Fruit fly (Drosophila melanogaster) whole organism, embryonic: ENCODE measurements around the gene eIF2Bepsilon.

Experiments
- Asciz ChIP-seq: fragments of 200-800 bp; sonication (Bioruptor generic); optimal IDR thresholded peaks from 2 replicates; lab custom pipeline; 2017; ENCODE audit warnings: missing biosample characterization, mild to moderate bottlenecking, missing genetic modification characterization, missing genetic modification reagents
- CG1024 ChIP-seq: fragments of 200-800 bp; sonication (Bioruptor generic); IDR thresholded peaks from 2 replicates; pipeline ENCODE4 v1.3.6; 2022; ENCODE audit warnings: missing biosample characterization, missing genetic modification characterization
- CG13287 ChIP-seq: fragments of 200-800 bp; sonication (Bioruptor generic); IDR thresholded peaks from 2 replicates; pipeline ENCODE4 v1.3.6; 2022; ENCODE audit warnings: missing biosample characterization, missing genetic modification characterization; ENCODE audit not compliant: partially characterized antibody
- CG13296 ChIP-seq: fragments of 200-800 bp; sonication (Bioruptor generic); optimal IDR thresholded peaks from 3 replicates; lab custom pipeline; 2018; ENCODE audit warnings: missing biosample characterization, mild to moderate bottlenecking, missing genetic modification characterization
- CG14965 ChIP-seq: fragments of 200-800 bp; sonication (Bioruptor generic); optimal IDR thresholded peaks from 2 replicates; lab custom pipeline; 2016; ENCODE audit warnings: missing biosample characterization, missing genetic modification characterization, borderline replicate concordance
- CG15011 ChIP-seq: fragments of 200-800 bp; sonication (Bioruptor generic); optimal IDR thresholded peaks from 3 replicates; lab custom pipeline; 2018; ENCODE audit warnings: missing biosample characterization, mild to moderate bottlenecking, missing genetic modification characterization
- CG15696 ChIP-seq: fragments of 200-800 bp; sonication (Bioruptor generic); optimal IDR thresholded peaks from 2 replicates; lab custom pipeline; 2019; ENCODE audit warnings: missing biosample characterization, mild to moderate bottlenecking, missing genetic modification characterization, moderate library complexity
- CG2678 ChIP-seq: fragments of 200-800 bp; sonication (Bioruptor generic); optimal IDR thresholded peaks from 3 replicates; lab custom pipeline; 2019; ENCODE audit warnings: missing biosample characterization, mild to moderate bottlenecking, missing genetic modification characterization, moderate library complexity
- CG33213 ChIP-seq: fragments of 200-800 bp; sonication (Bioruptor generic); optimal IDR thresholded peaks from 3 replicates; lab custom pipeline; 2016; ENCODE audit warnings: missing biosample characterization, missing genetic modification characterization
- CG3407 ChIP-seq: fragments of 200-800 bp; sonication (Bioruptor generic); optimal IDR thresholded peaks from 2 replicates; lab custom pipeline; 2018; ENCODE audit warnings: missing biosample characterization, mild to moderate bottlenecking, missing genetic modification characterization
- CG3838 ChIP-seq: fragments of 200-800 bp; sonication (Bioruptor generic); optimal IDR thresholded peaks from 3 replicates; lab custom pipeline; 2016; ENCODE audit warnings: missing biosample characterization, missing genetic modification characterization
- CG3995 ChIP-seq: fragments of 200-800 bp; sonication (Bioruptor generic); optimal IDR thresholded peaks from 3 replicates; lab custom pipeline; 2016; ENCODE audit warnings: missing biosample characterization, missing genetic modification characterization
- CG42726 ChIP-seq: fragments of 200-800 bp; sonication (Bioruptor generic); IDR thresholded peaks from 2 replicates; pipeline ENCODE4 v1.3.6; 2022; ENCODE audit warnings: missing biosample characterization, missing genetic modification characterization; ENCODE audit not compliant: partially characterized antibody
- CG6254 ChIP-seq: fragments of 200-800 bp; sonication (Bioruptor generic); optimal IDR thresholded peaks from 3 replicates; lab custom pipeline; 2017; ENCODE audit warnings: mild to moderate bottlenecking, missing biosample characterization, missing genetic modification reagents, missing genetic modification characterization
- CG6683 ChIP-seq: fragments of 200-800 bp; sonication (Bioruptor generic); optimal IDR thresholded peaks from 2 replicates; lab custom pipeline; 2017; ENCODE audit warnings: missing biosample characterization, mild to moderate bottlenecking, missing genetic modification characterization, missing genetic modification reagents
- CG6765 ChIP-seq: fragments of 200-800 bp; sonication (Bioruptor generic); optimal IDR thresholded peaks from 3 replicates; lab custom pipeline; 2017; ENCODE audit warnings: missing biosample characterization, mild to moderate bottlenecking, missing genetic modification characterization
- CG9215 ChIP-seq: fragments of 200-800 bp; sonication (Bioruptor generic); IDR thresholded peaks from 2 replicates; pipeline ENCODE4 v1.3.6; 2022; ENCODE audit warnings: missing biosample characterization, missing genetic modification characterization
- Deaf1 ChIP-seq: fragments of 200-800 bp; optimal IDR thresholded peaks from 3 replicates; lab custom pipeline; 2019; ENCODE audit warnings: missing biosample characterization, mild to moderate bottlenecking, missing genetic modification characterization, moderate library complexity
- Dek ChIP-seq: fragments of 200-800 bp; sonication (Bioruptor generic); optimal IDR thresholded peaks from 3 replicates; lab custom pipeline; 2019; ENCODE audit warnings: missing biosample characterization, mild to moderate bottlenecking, missing genetic modification characterization, moderate library complexity
- Dfd ChIP-seq, 2 experiments: fragments of >200 bp; optimal IDR thresholded peaks; 2 replicates each; lab custom pipeline; 2017; ENCODE audit warnings: missing biosample characterization in 2 of 2, missing genetic modification characterization in 2 of 2
- Dll ChIP-seq: fragments of 200-800 bp; sonication (Bioruptor generic); IDR thresholded peaks from 4 replicates; pipeline ENCODE4 v1.3.6; 2022; ENCODE audit warnings: missing biosample characterization, missing genetic modification characterization; ENCODE audit not compliant: partially characterized antibody
- Ets65A ChIP-seq: fragments of 200-800 bp; sonication (Bioruptor generic); peaks from one replicate; lab custom pipeline; 2016; ENCODE audit warnings: missing biosample characterization, missing genetic modification characterization
- GATAe ChIP-seq: fragments of 200-800 bp; sonication (Bioruptor generic); conservative IDR thresholded peaks from 2 replicates; pipeline ENCODE4 v1.3.6; 2022; ENCODE audit warnings: missing biosample characterization, missing genetic modification characterization
- Gsc ChIP-seq: fragments of 200-800 bp; sonication (Bioruptor generic); IDR thresholded peaks from 2 replicates; pipeline ENCODE4 v1.3.6; 2022; ENCODE audit warnings: missing biosample characterization, missing genetic modification characterization
- HLH4C ChIP-seq: fragments of 200-800 bp; sonication (Bioruptor generic); IDR thresholded peaks from 3 replicates; pipeline ENCODE4 v1.3.6; 2022; ENCODE audit warnings: missing biosample characterization, missing genetic modification characterization; ENCODE audit not compliant: partially characterized antibody
- HLH54F ChIP-seq: fragments of 200-800 bp; sonication (Bioruptor generic); optimal IDR thresholded peaks from 3 replicates; lab custom pipeline; 2016; ENCODE audit warnings: missing biosample characterization, missing genetic modification characterization
- HLHmδ ChIP-seq: fragments of 200-800 bp; sonication (Bioruptor generic); optimal IDR thresholded peaks from 2 replicates; lab custom pipeline; 2018; ENCODE audit warnings: missing biosample characterization, mild to moderate bottlenecking, missing genetic modification characterization, moderate library complexity
- Mes4 ChIP-seq: fragments of 200-800 bp; sonication (Bioruptor generic); optimal IDR thresholded peaks from 2 replicates; lab custom pipeline; 2016; ENCODE audit warnings: missing biosample characterization, missing genetic modification characterization
- Oli ChIP-seq: fragments of 200-800 bp; sonication (Bioruptor generic); optimal IDR thresholded peaks from 2 replicates; lab custom pipeline; 2018; ENCODE audit warnings: missing biosample characterization, mild to moderate bottlenecking, missing genetic modification characterization, moderate library complexity
- Ssrp ChIP-seq: fragments of 200-800 bp; sonication (Bioruptor generic); optimal IDR thresholded peaks from 2 replicates; lab custom pipeline; 2018; ENCODE audit warnings: missing biosample characterization, mild to moderate bottlenecking, missing genetic modification characterization, moderate library complexity
- Taf1 ChIP-seq: fragments of 200-800 bp; sonication (Bioruptor generic); IDR thresholded peaks from 2 replicates; pipeline ENCODE4 v1.3.6; 2022; ENCODE audit warnings: missing biosample characterization, missing genetic modification characterization
- Vsx1 ChIP-seq: fragments of 200-800 bp; sonication (Bioruptor generic); optimal IDR thresholded peaks from 2 replicates; lab custom pipeline; 2017; ENCODE audit warnings: missing biosample characterization, mild to moderate bottlenecking, missing genetic modification characterization, missing genetic modification reagents
- amos ChIP-seq: fragments of 200-800 bp; sonication (Bioruptor generic); IDR thresholded peaks from 2 replicates; pipeline ENCODE4 v1.3.6; 2022; ENCODE audit warnings: missing biosample characterization, missing genetic modification characterization; ENCODE audit not compliant: partially characterized antibody
- ase ChIP-seq: fragments of 200-800 bp; sonication (Bioruptor generic); IDR thresholded peaks from 3 replicates; pipeline ENCODE4 v1.3.6; 2022; ENCODE audit warnings: missing biosample characterization, missing genetic modification characterization
- btn ChIP-seq: fragments of 200-800 bp; sonication (Bioruptor generic); optimal IDR thresholded peaks from 2 replicates; lab custom pipeline; 2016; ENCODE audit warnings: missing biosample characterization, missing genetic modification characterization
- chn ChIP-seq: fragments of 200-800 bp; sonication (Bioruptor generic); optimal IDR thresholded peaks from 2 replicates; lab custom pipeline; 2016; ENCODE audit warnings: missing biosample characterization, missing genetic modification characterization
- croc ChIP-seq: fragments of 200-800 bp; sonication (Bioruptor generic); conservative IDR thresholded peaks from 3 replicates; pipeline ENCODE4 v1.3.6; 2022; ENCODE audit warnings: missing biosample characterization, missing genetic modification characterization
- crol ChIP-seq: fragments of 200-800 bp; sonication (Bioruptor generic); IDR thresholded peaks from 2 replicates; pipeline ENCODE4 v1.3.6; 2022; ENCODE audit warnings: missing biosample characterization, missing genetic modification characterization
- dm ChIP-seq: fragments of 200-800 bp; sonication (Bioruptor generic); optimal IDR thresholded peaks from 3 replicates; lab custom pipeline; 2016; ENCODE audit warnings: missing biosample characterization, missing genetic modification characterization
- ewg ChIP-seq: fragments of 200-800 bp; sonication (Bioruptor generic); optimal IDR thresholded peaks from 3 replicates; lab custom pipeline; 2017; ENCODE audit warnings: mild to moderate bottlenecking, missing biosample characterization, missing genetic modification reagents, missing genetic modification characterization
- nerfin-2 ChIP-seq: fragments of 200-800 bp; sonication (Bioruptor generic); IDR thresholded peaks from 2 replicates; pipeline ENCODE4 v1.3.6; 2022; ENCODE audit warnings: missing biosample characterization, missing genetic modification characterization; ENCODE audit not compliant: partially characterized antibody
- otp ChIP-seq: fragments of 200-800 bp; sonication (Bioruptor generic); IDR thresholded peaks from 3 replicates; pipeline ENCODE4, ENCODE4 v1.3.6; 2022; ENCODE audit warnings: missing biosample characterization, missing genetic modification characterization
- p53 ChIP-seq: fragments of 200-800 bp; sonication (Bioruptor generic); optimal IDR thresholded peaks from 2 replicates; lab custom pipeline; 2016; ENCODE audit warnings: missing biosample characterization, missing genetic modification characterization
- ro ChIP-seq: fragments of 200-800 bp; sonication (Bioruptor generic); IDR thresholded peaks from 2 replicates; pipeline ENCODE4 v1.3.6; 2022; ENCODE audit warnings: missing biosample characterization, missing genetic modification characterization
- sna ChIP-seq: fragments of 200-800 bp; sonication (Bioruptor generic); IDR thresholded peaks from 2 replicates; pipeline ENCODE4 v1.3.6; 2022; ENCODE audit warnings: missing biosample characterization, missing genetic modification characterization; ENCODE audit not compliant: partially characterized antibody
- stwl ChIP-seq: fragments of 200-800 bp; sonication (Bioruptor generic); optimal IDR thresholded peaks from 3 replicates; lab custom pipeline; 2018; ENCODE audit warnings: missing biosample characterization, mild to moderate bottlenecking, missing genetic modification characterization, moderate library complexity
- tna ChIP-seq: fragments of 200-800 bp; sonication (Bioruptor generic); IDR thresholded peaks from 2 replicates; pipeline ENCODE4 v1.3.6; 2022; ENCODE audit warnings: missing biosample characterization, missing genetic modification characterization; ENCODE audit not compliant: partially characterized antibody
- zen ChIP-seq: fragments of 200-800 bp; sonication (Bioruptor generic); optimal IDR thresholded peaks from 3 replicates; lab custom pipeline; 2018; ENCODE audit warnings: missing biosample characterization, mild to moderate bottlenecking, missing genetic modification characterization, moderate library complexity

Gene eIF2Bepsilon

dm6 chrX:1951391-1952066 is 28.9 kb upstream of the eIF2Bepsilon start (continued):
- TF ChIP-seq CG6683 (peak; percentile 92), CG15011 (GFP tag; lab: Kevin White, UChicago) (peak; percentile 91), Ssrp (tag; lab: Kevin White, UChicago) (peak; percentile 92), tna (GFP tag; lab: Robert Waterston, UW) (no peak), ewg (peak; percentile 92), p53 (GFP tag; lab: Kevin White, UChicago) (peak; percentile 92), CG13296 (peak; percentile 92), otp (GFP tag; lab: Robert Waterston, UW) (peak; percentile 94), Taf1 (GFP tag; lab: Robert Waterston, UW) (peak; percentile 76), zen (peak; percentile 87), CG15696 (tag; lab: Kevin White, UChicago) (peak; percentile 87), CG3995 (GFP tag; lab: Kevin White, UChicago) (peak; percentile 72), CG2678 (tag; lab: Kevin White, UChicago) (peak; percentile 97), btn (GFP tag; lab: Kevin White, UChicago) (peak; percentile 93), chn (GFP tag; lab: Kevin White, UChicago) (peak; percentile 95), Deaf1 (tag; lab: Kevin White, UChicago) (peak; percentile 78), croc (GFP tag; lab: Robert Waterston, UW) (peak; percentile 90), Oli (tag; lab: Kevin White, UChicago) (peak; percentile 95), ase (GFP tag; lab: Robert Waterston, UW) (peak; percentile 87), CG3407 (GFP tag; lab: Kevin White, UChicago) (peak; percentile 90), Gsc (peak; percentile 70), amos (GFP tag; lab: Robert Waterston, UW) (no peak), Dek (tag; lab: Kevin White, UChicago) (peak; percentile 93), dm (GFP tag; lab: Kevin White, UChicago) (peak; percentile 88), Mes4 (GFP tag; lab: Kevin White, UChicago) (peak; percentile 95), Vsx1 (GFP tag; lab: Kevin White, UChicago) (peak; percentile 91), CG42726 (GFP tag; lab: Robert Waterston, UW) (no peak), CG6765 (GFP tag; lab: Kevin White, UChicago) (peak; percentile 90), Ets65A (peak; percentile 99), HLH4C (no peak), HLHmδ (no peak), CG13287 (GFP tag; lab: Robert Waterston, UW) (no peak), stwl (tag; lab: Kevin White, UChicago) (peak; percentile 42), Asciz (GFP tag; lab: Kevin White, UChicago) (peak; percentile 95), CG33213 (GFP tag; lab: Kevin White, UChicago) (peak; percentile 91), CG6254 (GFP tag; lab: Kevin White, UChicago) (peak; percentile 95), CG1024 (GFP tag; lab: Robert Waterston, UW) (peak; percentile 82), sna (no peak), Dfd (GFP tag; optimal IDR thresholded peaks at IDR 0.05; lab: Kevin White, UChicago) (no peak), GATAe (GFP tag; lab: Robert Waterston, UW) (peak; percentile 45; the same call in 1 of the 2 replicates), HLH54F (peak; percentile 95), CG14965 (GFP tag; lab: Kevin White, UChicago) (peak; percentile 75), CG3838 (GFP tag; lab: Kevin White, UChicago) (peak; percentile 85), ro (peak; percentile 72), CG9215 (GFP tag; lab: Robert Waterston, UW) (peak; percentile 83), crol (GFP tag; lab: Robert Waterston, UW) (peak; percentile 68), Dll (GFP tag; lab: Robert Waterston, UW) (no peak), nerfin-2 (GFP tag; lab: Robert Waterston, UW) (no peak)
